Worm (Caenorhabditis elegans) whole organism, L1 larva: Measurements from ENCODE around the gene irld-6.

Experiments used
- C04F5.9 ChIP-seq: sonication (generic microtip); optimal IDR thresholded peaks from 2 replicates; lab custom pipeline; 2016; ENCODE audit warnings: missing genetic modification characterization, missing compliant biosample characterization
- elt-2 ChIP-seq: sonication (generic microtip); optimal IDR thresholded peaks from 2 replicates; lab custom pipeline; 2016; ENCODE audit warnings: missing genetic modification characterization, mild to moderate bottlenecking, inconsistent platforms, missing compliant biosample characterization, missing genetic modification reagents
- elt-3 ChIP-seq, 6 experiments: fragments of 150-350 bp in 1 of 6; sonication (generic microtip); optimal IDR thresholded peaks; 2 replicates each; lab custom pipeline; 2017 to 2018; ENCODE audit warnings: missing biosample characterization in 6 of 6, missing genetic modification characterization in 6 of 6, inconsistent platforms in 1 of 6
- grh-1 ChIP-seq: fragments of 200-800 bp; sonication (Bioruptor generic); IDR thresholded peaks from 2 replicates; pipeline ENCODE4 v1.3.6; 2022; ENCODE audit warnings: missing genetic modification reagents, missing genetic modification characterization, missing compliant biosample characterization
- lin-39 ChIP-seq: fragments of 150-350 bp; optimal IDR thresholded peaks from 2 replicates; lab custom pipeline; 2014; ENCODE audit warnings: missing biosample characterization, missing genetic modification reagents, missing genetic modification characterization
- nhr-237 ChIP-seq: fragments of 150-350 bp; optimal IDR thresholded peaks from 2 replicates; lab custom pipeline; 2014; ENCODE audit warnings: missing biosample characterization, missing genetic modification characterization
- nhr-71 ChIP-seq: sonication (generic microtip); optimal IDR thresholded peaks from 2 replicates; lab custom pipeline; 2016; ENCODE audit warnings: mild to moderate bottlenecking, missing genetic modification characterization, moderate library complexity, missing compliant biosample characterization
- nhr-77 ChIP-seq: fragments of 150-350 bp; optimal IDR thresholded peaks from 2 replicates; lab custom pipeline; 2014; ENCODE audit warnings: missing biosample characterization, missing genetic modification characterization
- pqm-1 ChIP-seq: sonication (generic microtip); optimal IDR thresholded peaks from 3 replicates; lab custom pipeline; 2017; ENCODE audit warnings: missing biosample characterization, missing genetic modification characterization
- sptf-1 ChIP-seq: fragments of 150-350 bp; optimal IDR thresholded peaks from 2 replicates; lab custom pipeline; 2014; ENCODE audit warnings: missing biosample characterization, missing genetic modification characterization
- unc-62 ChIP-seq: fragments of 150-350 bp; optimal IDR thresholded peaks from 2 replicates; lab custom pipeline; 2014; ENCODE audit warnings: missing biosample characterization, missing genetic modification reagents, missing genetic modification characterization
- zag-1 ChIP-seq: fragments of 150-350 bp; optimal IDR thresholded peaks from 2 replicates; lab custom pipeline; 2014; ENCODE audit warnings: missing biosample characterization, missing genetic modification characterization
- ztf-11 ChIP-seq, 2 experiments: sonication (generic microtip); optimal IDR thresholded peaks; 2 replicates each; lab custom pipeline; 2016 to 2017; ENCODE audit warnings: missing genetic modification characterization in 2 of 2, missing biosample characterization in 1 of 2, missing compliant biosample characterization in 1 of 2

- TF ChIP-seq elt-2 (tag; lab: Kevin White, UChicago) (no peak), ztf-11 (tag; optimal IDR thresholded peaks at IDR 0.05; lab: Kevin White, UChicago) (no peak), nhr-77 (tag; lab: Kevin White, UChicago) (no peak), grh-1 (GFP tag; lab: Robert Waterston, UW) (no peak), lin-39 (tag; lab: Kevin White, UChicago) (no peak), zag-1 (tag; lab: Kevin White, UChicago) (no peak), C04F5.9 (tag; lab: Kevin White, UChicago) (no peak), elt-3 (tag; optimal IDR thresholded peaks at IDR 0.05; lab: Kevin White, UChicago) (no peak), sptf-1 (tag; lab: Kevin White, UChicago) (no peak), pqm-1 (tag; lab: Kevin White, UChicago) (no peak), unc-62 (GFP tag; lab: Kevin White, UChicago) (no peak), nhr-237 (no peak), nhr-71 (tag; lab: Kevin White, UChicago) (no peak)
Observed at ce11 chrV:10712608-10712900, 44.0 kb downstream of the irld-6 start.
